Worm (Caenorhabditis elegans) whole organism, L4/young adult: ENCODE results near the gene E04D5.4.

Source experiments
- dao-5 ChIP-seq: sonication (generic microtip); optimal IDR thresholded peaks from 2 replicates; lab custom pipeline; 2016; ENCODE audit warnings: missing genotype, missing genetic modification characterization, moderate library complexity, missing compliant biosample characterization
- him-1 ChIP-seq: sonication (generic microtip); optimal IDR thresholded peaks from 2 replicates; lab custom pipeline; 2016; ENCODE audit warnings: missing genotype, missing genetic modification reagents, missing genetic modification characterization, missing compliant biosample characterization

- TF ChIP-seq dao-5 (no peak), him-1 (tag; lab: Kevin White, UChicago) (no peak)
These were observed 24.3 kb downstream of the E04D5.4 start, which contains the start of the genes ZK673.6 and sdz-37 for ce11 chrII:10464230-10464920.
